Fruit fly (Drosophila melanogaster): ENCODE results near the gene CG4766.
A peak's percentile ranks its signal among the peaks of the same experiment; 100 is the strongest.

CG4766 gene

dm6 chrX:6037180-6037946, 36.8 kb upstream of the CG4766 start, which contains the start of the genes rux and MCTS1:
rux (minus strand) TSS chrX:6037800.
MCTS1 (plus strand) TSS chrX:6037892.
- TF ChIP-seq foxo (GFP tag; optimal IDR thresholded peaks at IDR 0.05), result peak in 1 of 2 experiments; percentile 52
- TF ChIP-seq sv (GFP tag; optimal IDR thresholded peaks at IDR 0.05), result no peak
- TF ChIP-seq h (GFP tag; optimal IDR thresholded peaks at IDR 0.05), result peak; percentile 35
- TF ChIP-seq CG9705 (GFP tag; optimal IDR thresholded peaks at IDR 0.05), result no peak
- TF ChIP-seq jim (GFP tag; optimal IDR thresholded peaks at IDR 0.05), result no peak
- TF ChIP-seq lola (GFP tag; optimal IDR thresholded peaks at IDR 0.05), result no peak
- TF ChIP-seq Hnf4 (GFP tag; optimal IDR thresholded peaks at IDR 0.05), result peak; percentile 55
- no peak for TF ChIP-seq Vsx2 (GFP tag; optimal IDR thresholded peaks at IDR 0.05; ENCODE audit: partially characterized antibody)
- no peak for TF ChIP-seq sage (GFP tag; optimal IDR thresholded peaks at IDR 0.05)
- peak; percentile 60 for TF ChIP-seq GATAd (GFP tag; optimal IDR thresholded peaks at IDR 0.05)
- TF ChIP-seq HLH106 (tag; optimal IDR thresholded peaks at IDR 0.05), result peak; percentile 29
- TF ChIP-seq CG32264 (GFP tag; optimal IDR thresholded peaks at IDR 0.05), result no peak
- TF ChIP-seq fru (GFP tag; optimal IDR thresholded peaks at IDR 0.05), result peak; percentile 57
- no peak for TF ChIP-seq dl (GFP tag; optimal IDR thresholded peaks at IDR 0.05; ENCODE audit: insufficient read depth in 1 of 2, partially characterized antibody in 2 of 2)
- peak; percentile 17 for TF ChIP-seq psq (GFP tag; optimal IDR thresholded peaks at IDR 0.05)
- no peak for TF ChIP-seq Abd-B (GFP tag; optimal IDR thresholded peaks at IDR 0.05)
- peak; percentile 39 for TF ChIP-seq Jra (GFP tag; optimal IDR thresholded peaks at IDR 0.05)
- peak; percentile 25 for TF ChIP-seq dmrt93B (GFP tag; optimal IDR thresholded peaks at IDR 0.05)
- no peak for TF ChIP-seq pan (optimal IDR thresholded peaks at IDR 0.05)
- peak; percentile 32 for TF ChIP-seq br (GFP tag; optimal IDR thresholded peaks at IDR 0.05)
- TF ChIP-seq tai (GFP tag; optimal IDR thresholded peaks at IDR 0.05), result peak; percentile 54
- peak; percentile 63 for TF ChIP-seq Hr78 (GFP tag; optimal IDR thresholded peaks at IDR 0.05)
- no peak for TF ChIP-seq Myc (optimal IDR thresholded peaks at IDR 0.05)
- TF ChIP-seq Hr83 (GFP tag; optimal IDR thresholded peaks at IDR 0.05; ENCODE audit: poor library complexity, severe bottlenecking), result peak; percentile 60
- TF ChIP-seq Mio (GFP tag; optimal IDR thresholded peaks at IDR 0.05), result no peak
- TF ChIP-seq Sp1 (GFP tag; optimal IDR thresholded peaks at IDR 0.05), result no peak
- TF ChIP-seq rgr (GFP tag; optimal IDR thresholded peaks at IDR 0.05), result peak; percentile 26
- no peak for TF ChIP-seq usp (GFP tag; optimal IDR thresholded peaks at IDR 0.05)
- peak; percentile 16 for TF ChIP-seq OdsH (GFP tag; optimal IDR thresholded peaks at IDR 0.05)
- TF ChIP-seq Dfd (GFP tag; optimal IDR thresholded peaks at IDR 0.05), result no peak
- peak; percentile 52 for TF ChIP-seq brk (GFP tag; optimal IDR thresholded peaks at IDR 0.05)
- no peak for TF ChIP-seq CrebA (GFP tag; optimal IDR thresholded peaks at IDR 0.05; ENCODE audit: borderline replicate concordance)
- TF ChIP-seq dsf (GFP tag; optimal IDR thresholded peaks at IDR 0.05; ENCODE audit: borderline replicate concordance), result no peak
- TF ChIP-seq ey (GFP tag; optimal IDR thresholded peaks at IDR 0.05), result peak; percentile 4
- TF ChIP-seq N (GFP tag; optimal IDR thresholded peaks at IDR 0.05), result no peak
- no peak for TF ChIP-seq Rel (GFP tag; optimal IDR thresholded peaks at IDR 0.05)
- TF ChIP-seq Rel (tag; optimal IDR thresholded peaks at IDR 0.05), result no peak
- no peak for TF ChIP-seq Dif (GFP tag; optimal IDR thresholded peaks at IDR 0.05; ENCODE audit: partially characterized antibody)
- peak; percentile 72 for TF ChIP-seq woc (GFP tag; optimal IDR thresholded peaks at IDR 0.05)

dm6 chrX:6035359-6035758, 34.8 kb upstream of the CG4766 start:
- TF ChIP-seq Abd-B (GFP tag; optimal IDR thresholded peaks at IDR 0.05) (no peak), Jra (GFP tag; optimal IDR thresholded peaks at IDR 0.05) (no peak), CG9705 (GFP tag; optimal IDR thresholded peaks at IDR 0.05) (no peak), lola (GFP tag; optimal IDR thresholded peaks at IDR 0.05) (no peak), h (GFP tag; optimal IDR thresholded peaks at IDR 0.05) (no peak), usp (GFP tag; optimal IDR thresholded peaks at IDR 0.05) (no peak), Sp1 (GFP tag; optimal IDR thresholded peaks at IDR 0.05) (no peak), fru (GFP tag; optimal IDR thresholded peaks at IDR 0.05) (no peak), Vsx2 (GFP tag; optimal IDR thresholded peaks at IDR 0.05; ENCODE audit: partially characterized antibody) (no peak), dl (GFP tag; optimal IDR thresholded peaks at IDR 0.05; ENCODE audit: insufficient read depth in 1 of 2, partially characterized antibody in 2 of 2) (no peak), sv (GFP tag; optimal IDR thresholded peaks at IDR 0.05) (no peak), Mio (GFP tag; optimal IDR thresholded peaks at IDR 0.05) (no peak), tai (GFP tag; optimal IDR thresholded peaks at IDR 0.05) (peak; percentile 26), brk (GFP tag; optimal IDR thresholded peaks at IDR 0.05) (no peak), Myc (optimal IDR thresholded peaks at IDR 0.05) (peak; percentile 83), Rel (GFP tag; optimal IDR thresholded peaks at IDR 0.05) (no peak), Rel (tag; optimal IDR thresholded peaks at IDR 0.05) (no peak), CG32264 (GFP tag; optimal IDR thresholded peaks at IDR 0.05) (no peak)
